Worm (Caenorhabditis elegans) whole organism, L3 larva: Measurements from ENCODE around the gene sms-3.

Experiments
- ama-1 ChIP-seq: fragments of 150-350 bp; optimal IDR thresholded peaks from 2 replicates; lab custom pipeline; 2018
- ceh-82 ChIP-seq: fragments of 150-350 bp; optimal IDR thresholded peaks from 2 replicates; lab custom pipeline; 2014; ENCODE audit warnings: missing biosample characterization, missing genetic modification characterization
- egl-5 ChIP-seq: fragments of 150-350 bp; optimal IDR thresholded peaks from 2 replicates; lab custom pipeline; 2017; ENCODE audit warnings: missing biosample characterization, missing genetic modification reagents, missing genetic modification characterization, inconsistent platforms
- fkh-10 ChIP-seq: sonication (generic microtip); optimal IDR thresholded peaks from 2 replicates; lab custom pipeline; 2017; ENCODE audit warnings: missing biosample characterization, missing genetic modification reagents, missing genetic modification characterization
- nhr-11 ChIP-seq: fragments of 150-350 bp; optimal IDR thresholded peaks from 2 replicates; lab custom pipeline; 2014; ENCODE audit warnings: missing biosample characterization, missing genetic modification characterization
- nhr-237 ChIP-seq: fragments of 150-350 bp; optimal IDR thresholded peaks from 2 replicates; lab custom pipeline; 2014; ENCODE audit warnings: missing biosample characterization, missing genetic modification characterization
- sea-2 ChIP-seq: fragments of 150-350 bp; sonication (generic microtip); optimal IDR thresholded peaks from 4 replicates; lab custom pipeline; 2014; ENCODE audit warnings: missing biosample characterization, missing genetic modification reagents, missing genetic modification characterization
- unc-39 ChIP-seq: sonication (generic microtip); optimal IDR thresholded peaks from 4 replicates; lab custom pipeline; 2017; ENCODE audit warnings: missing biosample characterization, missing genetic modification characterization

The sms-3 gene

DNA sequence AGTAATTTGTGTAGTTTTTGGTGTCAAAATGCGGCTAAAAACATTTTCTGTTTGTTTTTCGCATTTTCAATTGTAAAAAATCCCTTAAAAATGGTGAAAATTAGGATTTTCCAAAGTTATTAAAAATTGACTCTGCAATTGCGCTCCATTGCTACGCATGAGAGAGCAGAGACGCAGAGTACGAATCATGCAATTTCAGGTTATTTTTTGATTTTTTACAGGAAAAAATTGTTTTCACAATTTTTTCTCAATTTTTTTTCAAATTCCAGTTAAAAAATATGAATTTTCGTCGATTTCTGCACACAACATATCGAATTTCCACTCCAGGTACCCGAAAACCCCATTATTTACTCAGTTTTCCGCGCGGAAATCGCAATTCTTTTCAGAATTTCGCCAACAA is 67.3 kb downstream of the sms-3 start, which contains the start of gene mtg-1 (continued):
- no peak for TF ChIP-seq ceh-82 (tag; lab: Kevin White, UChicago)
- TF ChIP-seq ama-1 = no peak
- no peak for TF ChIP-seq nhr-11 (tag; lab: Kevin White, UChicago)
- TF ChIP-seq fkh-10 (GFP tag; lab: Kevin White, UChicago) = no peak
- no peak for TF ChIP-seq unc-39 (tag; lab: Kevin White, UChicago)
- no peak for TF ChIP-seq nhr-237 (tag; lab: Kevin White, UChicago)
- TF ChIP-seq egl-5 (tag; lab: Kevin White, UChicago) = no peak
- TF ChIP-seq sea-2 (GFP tag; lab: Kevin White, UChicago) = no peak
